Fruit fly (Drosophila melanogaster) whole organism, embryonic: ENCODE results near the gene CG13605.

Source experiments
- ATbp ChIP-seq: fragments of 200-800 bp; sonication (Bioruptor generic); optimal IDR thresholded peaks from 2 replicates; lab custom pipeline; 2017; ENCODE audit warnings: missing biosample characterization, mild to moderate bottlenecking, missing genetic modification characterization, missing genetic modification reagents
- Atf-2 ChIP-seq: fragments of 200-800 bp; sonication (Bioruptor generic); optimal IDR thresholded peaks from 2 replicates; lab custom pipeline; 2016; ENCODE audit warnings: missing biosample characterization, missing genetic modification characterization
- Bdp1 ChIP-seq: fragments of 200-800 bp; sonication (Bioruptor generic); optimal IDR thresholded peaks from 3 replicates; lab custom pipeline; 2016; ENCODE audit warnings: missing biosample characterization, missing genetic modification characterization
- Blimp-1 ChIP-seq: fragments of 200-800 bp; sonication (Bioruptor generic); optimal IDR thresholded peaks from 3 replicates; lab custom pipeline; 2018; ENCODE audit warnings: missing biosample characterization, missing genetic modification characterization, mild to moderate bottlenecking, moderate library complexity, missing genetic modification reagents
- CG10321 ChIP-seq: fragments of 200-800 bp; sonication (Bioruptor generic); IDR thresholded peaks from 2 replicates; pipeline ENCODE4 v1.3.6; 2022; ENCODE audit warnings: missing biosample characterization, missing genetic modification characterization
- CG11085 ChIP-seq: fragments of 200-800 bp; sonication (Bioruptor generic); IDR thresholded peaks from 2 replicates; pipeline ENCODE4 v1.3.6; 2022; ENCODE audit warnings: missing biosample characterization, missing genetic modification characterization
- CG12071 ChIP-seq: fragments of 200-800 bp; sonication (Bioruptor generic); optimal IDR thresholded peaks from 3 replicates; lab custom pipeline; 2018; ENCODE audit warnings: missing biosample characterization, mild to moderate bottlenecking, missing genetic modification characterization
- CG12219 ChIP-seq: fragments of 200-800 bp; sonication (Bioruptor generic); optimal IDR thresholded peaks from 3 replicates; lab custom pipeline; 2018; ENCODE audit warnings: missing biosample characterization, mild to moderate bottlenecking, missing genetic modification characterization
- CG12769 ChIP-seq: fragments of 200-800 bp; sonication (Bioruptor generic); optimal IDR thresholded peaks from 2 replicates; lab custom pipeline; 2019; ENCODE audit warnings: missing biosample characterization, mild to moderate bottlenecking, missing genetic modification characterization, moderate library complexity
- CG13894 ChIP-seq: fragments of 200-800 bp; sonication (Bioruptor generic); optimal IDR thresholded peaks from 3 replicates; lab custom pipeline; 2018; ENCODE audit warnings: missing biosample characterization, mild to moderate bottlenecking, missing genetic modification characterization, moderate library complexity
- CG15514 ChIP-seq: fragments of 200-800 bp; sonication (Bioruptor generic); optimal IDR thresholded peaks from 3 replicates; lab custom pipeline; 2017; ENCODE audit warnings: missing biosample characterization, missing genetic modification characterization, mild to moderate bottlenecking, moderate library complexity, missing genetic modification reagents
- CG1603 ChIP-seq: fragments of 200-800 bp; sonication (Bioruptor generic); optimal IDR thresholded peaks from 2 replicates; lab custom pipeline; 2019; ENCODE audit warnings: missing biosample characterization, mild to moderate bottlenecking, missing genetic modification characterization, moderate library complexity
- CG1647 ChIP-seq: fragments of 200-800 bp; sonication (Bioruptor generic); optimal IDR thresholded peaks from 3 replicates; lab custom pipeline; 2016; ENCODE audit warnings: missing biosample characterization, missing genetic modification characterization
- CG16863 ChIP-seq: fragments of 200-800 bp; sonication (Bioruptor generic); optimal IDR thresholded peaks from 3 replicates; lab custom pipeline; 2016; ENCODE audit warnings: missing biosample characterization, missing genetic modification characterization
- CG17568 ChIP-seq: fragments of 200-800 bp; sonication (Bioruptor generic); optimal IDR thresholded peaks from 2 replicates; lab custom pipeline; 2018; ENCODE audit warnings: missing biosample characterization, mild to moderate bottlenecking, missing genetic modification characterization, moderate library complexity
- CG18764 ChIP-seq: fragments of 200-800 bp; sonication (Bioruptor generic); optimal IDR thresholded peaks from 3 replicates; lab custom pipeline; 2016; ENCODE audit warnings: missing biosample characterization, missing genetic modification characterization
- CG31388 ChIP-seq: fragments of 200-800 bp; sonication (Bioruptor generic); optimal IDR thresholded peaks from 2 replicates; lab custom pipeline; 2016; ENCODE audit warnings: missing biosample characterization, missing genetic modification characterization
- CG7271 ChIP-seq: fragments of 200-800 bp; sonication (Bioruptor generic); optimal IDR thresholded peaks from 2 replicates; lab custom pipeline; 2018; ENCODE audit warnings: missing biosample characterization, mild to moderate bottlenecking, missing genetic modification characterization, moderate library complexity
- D19A ChIP-seq: fragments of 200-800 bp; optimal IDR thresholded peaks from 3 replicates; lab custom pipeline; 2019; ENCODE audit warnings: missing biosample characterization, mild to moderate bottlenecking, missing genetic modification characterization, moderate library complexity
- Eip74EF ChIP-seq, 2 experiments: fragments of 200-800 bp in 1 of 2; fragments of >200 bp in 1 of 2; sonication (Bioruptor generic) in 1 of 2; optimal IDR thresholded peaks; 2 replicates each; lab custom pipeline; 2017 to 2019; ENCODE audit warnings: missing biosample characterization in 2 of 2, missing genetic modification characterization in 2 of 2, mild to moderate bottlenecking in 1 of 2, moderate library complexity in 1 of 2
- Hr39 ChIP-seq: fragments of >200 bp; optimal IDR thresholded peaks from 2 replicates; lab custom pipeline; 2017
- MESR4 ChIP-seq: fragments of 200-800 bp; sonication (Bioruptor generic); optimal IDR thresholded peaks from 2 replicates; lab custom pipeline; 2018; ENCODE audit warnings: missing biosample characterization, mild to moderate bottlenecking, missing genetic modification characterization, moderate library complexity
- NFAT ChIP-seq: fragments of 200-800 bp; sonication (Bioruptor generic); IDR thresholded peaks from 2 replicates; pipeline ENCODE4 v1.3.6; 2022; ENCODE audit warnings: missing biosample characterization, missing genetic modification characterization
- Sry-δ ChIP-seq: fragments of 200-800 bp; sonication (Bioruptor generic); optimal IDR thresholded peaks from 2 replicates; lab custom pipeline; 2016; ENCODE audit warnings: missing biosample characterization, missing genetic modification characterization
- TFAM ChIP-seq: fragments of 200-800 bp; sonication (Bioruptor generic); optimal IDR thresholded peaks from 2 replicates; lab custom pipeline; 2017; ENCODE audit warnings: missing biosample characterization, missing genetic modification characterization, inconsistent platforms
- Tbp ChIP-seq: fragments of >200 bp; optimal IDR thresholded peaks from 2 replicates; lab custom pipeline; 2018; ENCODE audit warnings: missing biosample characterization, missing genetic modification characterization
- Usf ChIP-seq: fragments of 200-800 bp; sonication (Bioruptor generic); optimal IDR thresholded peaks from 2 replicates; lab custom pipeline; 2017; ENCODE audit warnings: missing genotype, missing biosample characterization, missing genetic modification characterization
- ara ChIP-seq: fragments of 200-800 bp; sonication (Bioruptor generic); IDR thresholded peaks from 2 replicates; pipeline ENCODE4 v1.3.6; 2022; ENCODE audit warnings: missing biosample characterization, missing genetic modification characterization
- ash1 ChIP-seq: fragments of 200-800 bp; sonication (Bioruptor generic); optimal IDR thresholded peaks from 2 replicates; lab custom pipeline; 2018; ENCODE audit warnings: missing biosample characterization, mild to moderate bottlenecking, missing genetic modification characterization
- cato ChIP-seq: fragments of 200-800 bp; sonication (Bioruptor generic); optimal IDR thresholded peaks from 2 replicates; lab custom pipeline; 2016; ENCODE audit warnings: missing biosample characterization, missing genetic modification characterization, borderline replicate concordance
- corto ChIP-seq: fragments of 200-800 bp; sonication (Bioruptor generic); optimal IDR thresholded peaks from 2 replicates; lab custom pipeline; 2016; ENCODE audit warnings: missing biosample characterization, mild to moderate bottlenecking, missing genetic modification characterization, moderate library complexity
- dati ChIP-seq: fragments of 200-800 bp; sonication (Bioruptor generic); IDR thresholded peaks from 2 replicates; pipeline ENCODE4 v1.3.6; 2022; ENCODE audit warnings: missing biosample characterization, missing genetic modification characterization
- disco-r ChIP-seq: fragments of 200-800 bp; sonication (Bioruptor generic); optimal IDR thresholded peaks from 2 replicates; lab custom pipeline; 2016; ENCODE audit warnings: missing biosample characterization, missing genetic modification characterization
- dpn ChIP-seq, 2 experiments: fragments of 200-800 bp; sonication (Bioruptor generic); optimal IDR thresholded peaks; 3 replicates each; lab custom pipeline; 2016; ENCODE audit warnings: missing biosample characterization in 2 of 2, missing genetic modification characterization in 2 of 2
- fd64A ChIP-seq: fragments of 200-800 bp; sonication (Bioruptor generic); optimal IDR thresholded peaks from 3 replicates; lab custom pipeline; 2018; ENCODE audit warnings: missing biosample characterization, mild to moderate bottlenecking, missing genetic modification characterization
- fru ChIP-seq: fragments of >200 bp; optimal IDR thresholded peaks from 2 replicates; lab custom pipeline; 2017
- ftz-f1 ChIP-seq: fragments of 200-800 bp; sonication (Bioruptor generic); optimal IDR thresholded peaks from 2 replicates; lab custom pipeline; 2016; ENCODE audit warnings: missing biosample characterization, missing genetic modification characterization
- gcm2 ChIP-seq: fragments of 200-800 bp; sonication (Bioruptor generic); optimal IDR thresholded peaks from 2 replicates; lab custom pipeline; 2016; ENCODE audit warnings: missing biosample characterization, missing genetic modification characterization
- gfzf ChIP-seq: fragments of 200-800 bp; sonication (Bioruptor generic); optimal IDR thresholded peaks from 2 replicates; lab custom pipeline; 2016; ENCODE audit warnings: missing biosample characterization, mild to moderate bottlenecking, missing genetic modification characterization, moderate library complexity
- gro ChIP-seq: fragments of 200-800 bp; sonication (Bioruptor generic); optimal IDR thresholded peaks from 2 replicates; lab custom pipeline; 2016; ENCODE audit warnings: missing biosample characterization, missing genetic modification characterization
- hbn ChIP-seq: fragments of 200-800 bp; sonication (Bioruptor generic); IDR thresholded peaks from 2 replicates; pipeline ENCODE4 v1.3.6; 2022; ENCODE audit warnings: missing biosample characterization, missing genetic modification characterization; ENCODE audit not compliant: partially characterized antibody
- lbe ChIP-seq: fragments of 200-800 bp; sonication (Bioruptor generic); optimal IDR thresholded peaks from 2 replicates; lab custom pipeline; 2016; ENCODE audit warnings: missing biosample characterization, mild to moderate bottlenecking, missing genetic modification characterization
- lov ChIP-seq, 2 experiments: fragments of 200-800 bp in 1 of 2; fragments of >200 bp in 1 of 2; sonication (Bioruptor generic) in 1 of 2; IDR thresholded peaks in 1 of 2; optimal IDR thresholded peaks in 1 of 2; 2 replicates in 1 of 2; 3 replicates in 1 of 2; pipeline versions ENCODE4 v1.3.6 to Lab custom; 2017 to 2022; ENCODE audit warnings: missing biosample characterization in 1 of 2, missing genetic modification characterization in 1 of 2
- scrt ChIP-seq: fragments of 200-800 bp; sonication (Bioruptor generic); optimal IDR thresholded peaks from 2 replicates; lab custom pipeline; 2018; ENCODE audit warnings: missing biosample characterization, mild to moderate bottlenecking, missing genetic modification characterization, moderate library complexity
- ssp ChIP-seq: fragments of 200-800 bp; sonication (Bioruptor generic); IDR thresholded peaks from 2 replicates; pipeline ENCODE4 v1.3.6; 2022; ENCODE audit warnings: missing biosample characterization, missing genetic modification characterization
- tx ChIP-seq: fragments of 200-800 bp; sonication (Bioruptor generic); optimal IDR thresholded peaks from 2 replicates; lab custom pipeline; 2016; ENCODE audit warnings: missing biosample characterization, missing genetic modification characterization
- zf30C ChIP-seq: fragments of 200-800 bp; sonication (Bioruptor generic); optimal IDR thresholded peaks from 3 replicates; lab custom pipeline; 2018; ENCODE audit warnings: missing biosample characterization, mild to moderate bottlenecking, missing genetic modification characterization

CG13605 gene

dm6 chr3R:24099039-24100026, 12.9 kb downstream of the CG13605 start (continued):
- TF ChIP-seq tx (GFP tag; lab: Kevin White, UChicago) (peak; percentile 76), Tbp (GFP tag; lab: Kevin White, UChicago) (no peak), Blimp-1 (peak; percentile 83), fru (lab: Kevin White, UChicago) (no peak), CG1647 (GFP tag; lab: Kevin White, UChicago) (peak; percentile 66), Hr39 (lab: Kevin White, UChicago) (no peak), MESR4 (peak; percentile 5), CG12219 (GFP tag; lab: Kevin White, UChicago) (peak; percentile 75), CG15514 (peak; percentile 65), CG10321 (GFP tag; lab: Robert Waterston, UW) (peak; percentile 40; the same call in 1 of the 2 replicates), CG12769 (peak; percentile 89), CG7271 (tag; lab: Kevin White, UChicago) (no peak), CG11085 (GFP tag; lab: Robert Waterston, UW) (peak; percentile 86), D19A (tag; lab: Kevin White, UChicago) (peak; percentile 82), CG18764 (GFP tag; lab: Kevin White, UChicago) (peak; percentile 65), TFAM (GFP tag; lab: Kevin White, UChicago) (no peak), gro (GFP tag; lab: Kevin White, UChicago) (peak; percentile 70), Sry-δ (GFP tag; lab: Kevin White, UChicago) (peak; percentile 44), dpn (GFP tag; optimal IDR thresholded peaks at IDR 0.05; lab: Kevin White, UChicago) (peak; percentile 82 to 83), disco-r (GFP tag; lab: Kevin White, UChicago) (peak; percentile 39), gfzf (GFP tag; lab: Kevin White, UChicago) (no peak), scrt (peak; percentile 60), NFAT (GFP tag; lab: Robert Waterston, UW) (peak; percentile 74), ssp (GFP tag; lab: Robert Waterston, UW) (peak; percentile 64), hbn (no peak), corto (GFP tag; lab: Kevin White, UChicago) (peak; percentile 32), lbe (peak; percentile 58), ftz-f1 (GFP tag; lab: Kevin White, UChicago) (no peak), CG12071 (peak; percentile 71), CG31388 (GFP tag; lab: Kevin White, UChicago) (peak; percentile 59), zf30C (GFP tag; lab: Kevin White, UChicago) (peak; percentile 9), CG16863 (GFP tag; lab: Kevin White, UChicago) (peak; percentile 85), fd64A (GFP tag; lab: Kevin White, UChicago) (no peak), Eip74EF (GFP tag; optimal IDR thresholded peaks at IDR 0.05; lab: Kevin White, UChicago) (peak in 1 of 2 experiments; percentile 45), ara (peak; percentile 76; the same call in 1 of the 2 replicates), ash1 (GFP tag; lab: Kevin White, UChicago) (no peak), gcm2 (GFP tag; lab: Kevin White, UChicago) (peak; percentile 62), CG17568 (GFP tag; lab: Kevin White, UChicago) (peak; percentile 71), cato (GFP tag; lab: Kevin White, UChicago) (peak; percentile 36), lov (optimal IDR thresholded peaks at IDR 0.05; lab: Kevin White, UChicago) (no peak), lov (GFP tag; IDR thresholded peaks at IDR 0.05; lab: Robert Waterston, UW) (peak; percentile 61; the same call in 1 of the 3 replicates), Usf (peak; percentile 34), CG1603 (tag; lab: Kevin White, UChicago) (peak; percentile 76), ATbp (GFP tag; lab: Kevin White, UChicago) (peak; percentile 40), Bdp1 (peak; percentile 71), dati (GFP tag; lab: Robert Waterston, UW) (peak; percentile 36; the same call in 1 of the 2 replicates), Atf-2 (GFP tag; lab: Kevin White, UChicago) (peak; percentile 82), CG13894 (tag; lab: Kevin White, UChicago) (no peak)
